Fruit fly (Drosophila melanogaster): ENCODE results near the gene CG11664.

- TF ChIP-seq lola (GFP tag; optimal IDR thresholded peaks at IDR 0.05) (no peak), N (GFP tag; optimal IDR thresholded peaks at IDR 0.05) (no peak), Myc (optimal IDR thresholded peaks at IDR 0.05) (no peak), CrebA (GFP tag; optimal IDR thresholded peaks at IDR 0.05; ENCODE audit: borderline replicate concordance) (no peak), sv (GFP tag; optimal IDR thresholded peaks at IDR 0.05) (no peak)
These were observed 37.5 kb upstream of the CG11664 start for dm6 chrX:838012-838411.

All from whole organism, wandering third instar larva.